Fruit fly (Drosophila melanogaster): ENCODE measurements around the gene scpr-A.

The scpr-A gene

DNA sequence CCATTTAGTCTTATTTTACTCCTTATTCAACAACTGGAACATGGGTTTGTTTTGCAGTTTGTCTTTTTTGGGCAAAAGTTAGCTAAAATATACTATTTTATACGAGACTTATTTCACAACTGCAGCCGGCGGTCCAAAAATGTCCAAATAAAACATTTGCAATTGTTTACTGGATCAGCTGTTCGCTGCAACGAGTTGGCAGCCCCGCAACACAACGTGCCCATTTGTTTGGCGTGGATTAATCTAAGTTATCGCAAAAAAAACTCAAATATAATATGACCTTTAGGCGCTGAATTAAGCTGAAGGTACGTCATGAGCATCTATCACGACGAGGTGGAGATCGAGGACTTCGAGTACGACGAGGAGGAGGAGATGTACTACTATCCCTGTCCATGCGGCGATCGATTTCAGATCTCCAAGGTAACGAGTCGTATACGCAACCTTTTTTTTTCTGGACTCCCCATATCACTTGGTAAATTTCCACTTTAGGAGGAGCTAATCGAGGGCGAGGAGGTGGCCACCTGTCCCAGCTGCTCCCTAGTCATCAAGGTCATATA is 9.2 kb upstream of the scpr-A start, which contains the start of the genes CG17187 and Dph3:
TSS of gene CG17187 (minus strand) at position 175 of the 557 bp plus-strand sequence.
TSS of gene Dph3 (plus strand) at position 208 of the 557 bp plus-strand sequence.
- TF ChIP-seq Dll (optimal IDR thresholded peaks at IDR 0.05) (no peak), psq (optimal IDR thresholded peaks at IDR 0.05) (no peak), EcR (GFP tag; optimal IDR thresholded peaks at IDR 0.05) (no peak)

DNA sequence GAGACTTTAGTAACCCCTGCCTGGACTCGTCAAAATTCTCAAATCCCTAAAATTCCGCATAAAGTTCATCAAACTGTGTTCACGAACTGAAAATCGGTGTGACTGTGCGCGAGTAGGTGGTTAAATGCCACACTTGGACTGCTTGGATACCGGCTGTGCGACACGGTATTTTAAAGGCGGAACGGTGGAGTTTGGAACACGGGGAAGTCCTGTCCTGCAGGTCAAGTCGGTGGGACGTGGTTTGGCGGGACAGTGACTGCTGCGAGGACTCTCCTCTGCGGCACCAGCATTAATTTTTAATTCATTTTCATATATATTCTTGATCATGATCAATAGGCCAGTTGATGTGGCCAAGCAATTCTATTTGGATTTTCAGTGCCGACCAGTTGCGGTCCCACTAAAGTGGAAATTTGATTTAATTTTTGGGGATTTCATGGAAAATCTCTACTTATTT is 6.0 kb upstream of the scpr-A start, which contains the start of the genes Arfip and CG17721:
TSS of gene Arfip (minus strand) at position 96 of the 454 bp plus-strand sequence.
TSS of gene CG17721 (plus strand) at position 223 of the 454 bp plus-strand sequence.
- no peak for TF ChIP-seq EcR (GFP tag; optimal IDR thresholded peaks at IDR 0.05)
- no peak for TF ChIP-seq usp (GFP tag; optimal IDR thresholded peaks at IDR 0.05)
- TF ChIP-seq pan (optimal IDR thresholded peaks at IDR 0.05) = no peak
- no peak for TF ChIP-seq Dll (optimal IDR thresholded peaks at IDR 0.05)
- no peak for TF ChIP-seq psq (optimal IDR thresholded peaks at IDR 0.05)
- no peak for TF ChIP-seq CG8478 (optimal IDR thresholded peaks at IDR 0.05)

DNA sequence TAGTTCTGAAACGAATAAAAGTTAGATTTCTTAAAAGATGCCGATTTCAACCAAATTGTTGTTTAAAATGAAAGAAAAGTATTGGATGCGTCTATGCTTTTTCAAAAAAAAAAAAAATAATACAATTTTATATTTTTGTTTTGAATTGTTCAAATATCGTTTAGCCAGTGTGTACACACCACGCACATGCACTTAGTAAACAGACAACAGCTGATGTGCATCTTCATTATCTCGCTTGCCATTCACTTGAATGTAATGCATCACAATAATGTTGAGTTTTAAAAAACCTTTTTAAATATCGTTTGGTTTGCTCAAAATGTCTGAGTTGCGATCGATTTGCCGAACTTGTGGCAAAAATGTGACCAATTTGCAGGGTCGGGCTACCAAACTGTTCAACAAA is 4.9 kb upstream of the scpr-A start, which contains the start of gene CG31441:
TSS of gene CG31441 (plus strand) at position 246 of the 400 bp plus-strand sequence.
- TF ChIP-seq usp (GFP tag; optimal IDR thresholded peaks at IDR 0.05) = no peak
- TF ChIP-seq psq (optimal IDR thresholded peaks at IDR 0.05) = no peak
- no peak for TF ChIP-seq CG8478 (optimal IDR thresholded peaks at IDR 0.05)
- no peak for TF ChIP-seq Dll (optimal IDR thresholded peaks at IDR 0.05)
- no peak for TF ChIP-seq EcR (GFP tag; optimal IDR thresholded peaks at IDR 0.05)
- no peak for TF ChIP-seq pan (optimal IDR thresholded peaks at IDR 0.05)

- TF ChIP-seq usp (GFP tag; optimal IDR thresholded peaks at IDR 0.05) = no peak
- TF ChIP-seq EcR (GFP tag; optimal IDR thresholded peaks at IDR 0.05) = no peak
- no peak for TF ChIP-seq pan (optimal IDR thresholded peaks at IDR 0.05)
- TF ChIP-seq Dll (optimal IDR thresholded peaks at IDR 0.05) = no peak
- TF ChIP-seq psq (optimal IDR thresholded peaks at IDR 0.05) = no peak
- no peak for TF ChIP-seq CG8478 (optimal IDR thresholded peaks at IDR 0.05)
Observed at dm6 chr3R:11237598-11237997, 3.4 kb upstream of the scpr-A start, which contains the start of gene CG31388. Gene CG31388, plus strand, starts transcription at chr3R:11237815.

dm6 chr3R:11243057-11243740 is 2.2 kb downstream of the scpr-A start:
- TF ChIP-seq CG8478 (optimal IDR thresholded peaks at IDR 0.05) = no peak
- no peak for TF ChIP-seq usp (GFP tag; optimal IDR thresholded peaks at IDR 0.05)
- TF ChIP-seq Dll (optimal IDR thresholded peaks at IDR 0.05) = no peak
- TF ChIP-seq psq (optimal IDR thresholded peaks at IDR 0.05) = no peak
- TF ChIP-seq EcR (GFP tag; optimal IDR thresholded peaks at IDR 0.05) = no peak
- TF ChIP-seq pan (optimal IDR thresholded peaks at IDR 0.05) = no peak

dm6 chr3R:11243951-11244660 is 3.1 kb downstream of the scpr-A start, which contains the start of the genes CG17734 and CG5214:
Gene CG17734, minus strand, starts transcription at chr3R:11243999.
Gene CG5214, plus strand, starts transcription at chr3R:11244302.
- no peak for TF ChIP-seq pan (optimal IDR thresholded peaks at IDR 0.05)
- no peak for TF ChIP-seq CG8478 (optimal IDR thresholded peaks at IDR 0.05)
- no peak for TF ChIP-seq EcR (GFP tag; optimal IDR thresholded peaks at IDR 0.05)
- TF ChIP-seq usp (GFP tag; optimal IDR thresholded peaks at IDR 0.05) = no peak
- TF ChIP-seq psq (optimal IDR thresholded peaks at IDR 0.05) = no peak
- TF ChIP-seq Dll (optimal IDR thresholded peaks at IDR 0.05) = no peak

DNA sequence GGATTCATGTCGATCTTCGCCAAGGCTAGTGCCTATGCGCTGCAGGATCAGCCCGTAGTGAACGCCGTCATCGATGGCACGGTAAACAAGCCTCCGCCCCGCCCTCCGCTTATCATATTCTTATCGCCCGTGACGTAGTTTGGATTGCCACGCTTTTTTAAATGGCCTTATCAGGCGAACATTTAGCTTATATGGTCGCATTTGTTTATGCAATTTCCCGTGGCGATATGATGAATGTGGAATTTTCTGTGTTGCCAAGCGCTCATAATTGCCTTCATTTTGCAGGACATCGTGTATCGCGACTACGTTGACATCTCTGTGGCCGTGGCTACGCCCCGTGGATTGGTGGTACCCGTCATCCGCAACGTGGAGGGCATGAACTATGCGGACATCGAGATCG is 4.8 kb downstream of the scpr-A start:
- TF ChIP-seq Dll (optimal IDR thresholded peaks at IDR 0.05) = no peak
- no peak for TF ChIP-seq usp (GFP tag; optimal IDR thresholded peaks at IDR 0.05)
- TF ChIP-seq psq (optimal IDR thresholded peaks at IDR 0.05) = no peak
- TF ChIP-seq EcR (GFP tag; optimal IDR thresholded peaks at IDR 0.05) = no peak
- no peak for TF ChIP-seq pan (optimal IDR thresholded peaks at IDR 0.05)
- no peak for TF ChIP-seq CG8478 (optimal IDR thresholded peaks at IDR 0.05)

dm6 chr3R:11246865-11247264 is 5.9 kb downstream of the scpr-A start:
- TF ChIP-seq psq (optimal IDR thresholded peaks at IDR 0.05) (no peak), CG8478 (optimal IDR thresholded peaks at IDR 0.05) (no peak), EcR (GFP tag; optimal IDR thresholded peaks at IDR 0.05) (no peak), usp (GFP tag; optimal IDR thresholded peaks at IDR 0.05) (no peak), Dll (optimal IDR thresholded peaks at IDR 0.05) (no peak), pan (optimal IDR thresholded peaks at IDR 0.05) (no peak)

DNA sequence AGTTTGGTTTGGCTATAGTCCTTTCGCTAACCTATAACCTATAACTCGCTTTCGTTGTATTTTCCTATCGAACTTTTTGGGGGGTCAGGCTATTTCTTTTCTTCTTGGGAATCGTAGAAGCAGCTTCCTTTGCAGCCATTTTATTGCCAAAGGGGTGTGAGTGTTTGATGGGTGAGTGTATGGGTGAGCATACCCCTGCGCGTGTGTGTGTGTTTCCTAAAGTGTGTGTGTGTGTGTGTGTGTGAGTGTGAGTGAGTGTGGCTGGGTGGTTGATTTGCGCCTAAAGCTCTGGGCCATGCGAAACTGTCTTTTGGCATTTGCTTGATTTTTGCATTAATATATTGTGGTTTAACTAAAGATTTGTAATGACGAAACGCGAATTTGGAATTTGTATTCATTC is 12.8 kb downstream of the scpr-A start:
- TF ChIP-seq usp (GFP tag; optimal IDR thresholded peaks at IDR 0.05) (no peak), psq (optimal IDR thresholded peaks at IDR 0.05) (no peak), Dll (optimal IDR thresholded peaks at IDR 0.05) (no peak), CG8478 (optimal IDR thresholded peaks at IDR 0.05) (no peak), EcR (GFP tag; optimal IDR thresholded peaks at IDR 0.05) (no peak), pan (optimal IDR thresholded peaks at IDR 0.05) (no peak)

dm6 chr3R:11254382-11254953 is 13.5 kb downstream of the scpr-A start:
- TF ChIP-seq EcR (GFP tag; optimal IDR thresholded peaks at IDR 0.05) = no peak
- TF ChIP-seq CG8478 (optimal IDR thresholded peaks at IDR 0.05) = no peak
- no peak for TF ChIP-seq psq (optimal IDR thresholded peaks at IDR 0.05)
- no peak for TF ChIP-seq usp (GFP tag; optimal IDR thresholded peaks at IDR 0.05)
- no peak for TF ChIP-seq Dll (optimal IDR thresholded peaks at IDR 0.05)
- no peak for TF ChIP-seq pan (optimal IDR thresholded peaks at IDR 0.05)

DNA sequence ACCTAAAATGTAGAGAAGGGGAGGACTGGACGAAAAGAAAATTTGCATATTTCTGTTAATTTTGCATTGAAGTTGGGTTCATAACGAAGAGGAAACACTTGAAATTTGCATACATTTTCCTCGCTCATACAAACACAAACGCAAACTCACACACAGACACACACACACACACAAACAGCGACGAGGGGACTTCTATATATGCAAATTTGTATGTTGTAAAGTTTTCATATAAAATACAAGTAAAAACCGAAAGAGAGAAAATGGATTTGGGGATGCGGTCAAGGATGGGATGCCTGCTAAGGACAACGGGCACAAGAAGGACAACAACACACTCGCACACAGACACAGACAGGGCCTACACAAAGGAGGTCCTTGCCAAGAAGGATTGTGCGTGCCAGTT is 16.6 kb downstream of the scpr-A start:
- TF ChIP-seq pan (optimal IDR thresholded peaks at IDR 0.05) = no peak
- no peak for TF ChIP-seq usp (GFP tag; optimal IDR thresholded peaks at IDR 0.05)
- no peak for TF ChIP-seq CG8478 (optimal IDR thresholded peaks at IDR 0.05)
- TF ChIP-seq Dll (optimal IDR thresholded peaks at IDR 0.05) = no peak
- TF ChIP-seq EcR (GFP tag; optimal IDR thresholded peaks at IDR 0.05) = no peak
- no peak for TF ChIP-seq psq (optimal IDR thresholded peaks at IDR 0.05)
